Fruit fly (Drosophila melanogaster): ENCODE measurements around the gene gukh.
A peak's percentile ranks its signal among the peaks of the same experiment; 100 is the strongest.

The gukh gene

DNA sequence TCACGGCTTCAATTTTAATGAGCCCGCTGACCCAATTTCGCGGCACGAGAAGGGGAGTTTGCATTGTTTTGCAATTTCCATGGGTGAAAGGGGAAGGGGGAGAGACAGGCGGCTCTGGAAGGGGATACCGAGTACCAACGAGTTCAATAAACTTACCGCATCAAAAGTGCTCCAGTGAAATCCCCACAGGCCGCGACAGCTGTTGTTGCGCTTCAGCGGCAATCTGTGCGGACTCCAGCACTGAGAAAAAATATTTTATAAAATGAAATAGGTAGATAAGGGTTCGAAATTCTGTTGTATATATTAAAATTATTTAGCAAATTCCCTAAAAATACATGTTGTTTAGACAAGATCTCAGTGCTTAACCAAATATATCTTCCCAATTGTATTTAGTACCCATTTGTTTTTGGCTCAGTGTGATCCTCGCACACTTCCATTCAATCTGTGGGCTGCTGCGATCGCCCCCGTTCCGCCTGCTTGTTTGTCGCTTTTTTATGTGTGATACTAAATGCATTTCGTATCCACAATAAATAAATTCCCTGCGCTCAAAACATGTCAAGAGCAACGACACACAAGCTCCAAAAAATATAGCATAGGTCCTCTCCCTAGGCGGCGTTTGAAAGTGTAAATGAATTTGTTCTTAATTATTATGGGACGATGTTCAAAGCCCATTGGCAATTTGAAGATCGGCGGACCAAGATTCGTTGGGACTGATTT is 11.9 kb downstream of the gukh start (continued):
- TF ChIP-seq Hr4 (GFP tag; optimal IDR thresholded peaks at IDR 0.05), result peak; percentile 90
- TF ChIP-seq CG10669 (GFP tag; optimal IDR thresholded peaks at IDR 0.05), result peak; percentile 90
- TF ChIP-seq Hr39 (GFP tag; optimal IDR thresholded peaks at IDR 0.05), result peak; percentile 89
- TF ChIP-seq Hr38 (GFP tag; optimal IDR thresholded peaks at IDR 0.05), result no peak
- peak; percentile 95 for TF ChIP-seq CG6163 (GFP tag; IDR thresholded peaks at IDR 0.05)
- peak; percentile 93 for TF ChIP-seq CG8632 (GFP tag; optimal IDR thresholded peaks at IDR 0.05)
- peak; percentile 96 for TF ChIP-seq CG3919 (GFP tag; optimal IDR thresholded peaks at IDR 0.05)
- peak; percentile 86 for TF ChIP-seq Ets21C (GFP tag; optimal IDR thresholded peaks at IDR 0.05)
- TF ChIP-seq Smox (GFP tag; optimal IDR thresholded peaks at IDR 0.05), result peak; percentile 92
- peak; percentile 96 for TF ChIP-seq Eip75B (GFP tag; optimal IDR thresholded peaks at IDR 0.05)
- peak; percentile 92 for TF ChIP-seq Sox14 (GFP tag; optimal IDR thresholded peaks at IDR 0.05)
- TF ChIP-seq CG9139 (GFP tag; optimal IDR thresholded peaks at IDR 0.05), result peak; percentile 83
- peak; percentile 90 for TF ChIP-seq CG31627 (GFP tag; optimal IDR thresholded peaks at IDR 0.05)

DNA sequence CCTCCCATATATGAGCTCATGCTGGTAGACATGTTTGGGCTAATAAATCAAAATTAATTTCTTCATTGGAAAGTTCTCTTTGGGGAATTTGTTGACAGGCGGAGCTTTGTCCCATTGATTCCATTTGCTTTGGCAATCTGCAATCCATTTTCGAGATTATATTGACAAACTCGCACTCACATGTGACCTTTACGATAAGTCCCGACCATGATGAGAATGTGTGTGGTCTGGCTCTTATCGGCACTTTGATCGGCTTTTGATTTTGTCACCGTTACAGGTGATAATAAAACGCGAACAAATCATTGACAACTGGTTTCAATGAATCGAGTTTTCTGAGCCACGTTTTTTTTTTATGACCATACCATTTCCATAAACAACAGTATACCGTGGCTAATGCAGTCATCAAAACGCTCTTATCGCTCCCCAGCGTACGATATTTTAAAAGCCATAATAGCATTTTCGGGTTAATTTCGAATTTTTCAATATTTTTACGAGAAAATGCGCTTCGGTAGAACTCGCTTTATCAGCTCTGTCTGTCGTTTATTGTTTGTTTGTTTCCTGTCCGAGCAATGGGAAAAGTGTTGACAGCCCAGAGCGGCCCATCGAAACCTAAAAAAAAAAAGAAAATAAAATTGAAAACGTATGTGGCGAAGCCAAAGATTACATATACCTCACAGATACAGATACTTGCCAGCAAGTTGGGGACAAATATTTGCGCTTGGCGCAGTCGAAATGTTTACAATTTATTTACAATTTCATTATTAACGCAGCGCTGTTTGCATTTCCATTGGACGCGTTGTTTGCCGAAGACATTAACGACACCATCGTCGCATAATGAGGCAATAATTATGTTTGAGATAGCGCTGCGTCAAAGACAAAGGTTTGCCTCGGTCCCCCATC is 13.8 kb downstream of the gukh start:
- TF ChIP-seq CG8632 (GFP tag; optimal IDR thresholded peaks at IDR 0.05), result peak; percentile 59
- no peak for TF ChIP-seq cyc (GFP tag; optimal IDR thresholded peaks at IDR 0.05)
- TF ChIP-seq CG7368 (GFP tag; optimal IDR thresholded peaks at IDR 0.05), result no peak
- TF ChIP-seq dsx (GFP tag; optimal IDR thresholded peaks at IDR 0.05; ENCODE audit: poor library complexity, severe bottlenecking), result no peak
- peak; percentile 35 for TF ChIP-seq Sox102F (GFP tag; optimal IDR thresholded peaks at IDR 0.05)
- no peak for TF ChIP-seq CG31627 (GFP tag; optimal IDR thresholded peaks at IDR 0.05)
- TF ChIP-seq OdsH (GFP tag; optimal IDR thresholded peaks at IDR 0.05), result no peak
- peak; percentile 38 for TF ChIP-seq Smox (GFP tag; optimal IDR thresholded peaks at IDR 0.05)
- peak; percentile 26 for TF ChIP-seq esn (GFP tag; optimal IDR thresholded peaks at IDR 0.05)
- no peak for TF ChIP-seq salr (GFP tag; optimal IDR thresholded peaks at IDR 0.05)
- no peak for TF ChIP-seq CG10631 (GFP tag; optimal IDR thresholded peaks at IDR 0.05)
- TF ChIP-seq CG34406 (GFP tag; optimal IDR thresholded peaks at IDR 0.05), result peak; percentile 49
- peak; percentile 86 for TF ChIP-seq svp (GFP tag)
- TF ChIP-seq CG4318 (GFP tag; optimal IDR thresholded peaks at IDR 0.05), result no peak
- TF ChIP-seq pdm3 (GFP tag; optimal IDR thresholded peaks at IDR 0.05), result no peak
- peak; percentile 70 for TF ChIP-seq Eip78C (GFP tag)
- TF ChIP-seq CG6792 (GFP tag; optimal IDR thresholded peaks at IDR 0.05), result peak; percentile 32
- TF ChIP-seq CG16779 (tag; optimal IDR thresholded peaks at IDR 0.05), result no peak
- peak; percentile 7; the same call in 1 of the 3 replicates for TF ChIP-seq CG6163 (GFP tag; IDR thresholded peaks at IDR 0.05)
- no peak for TF ChIP-seq CG9139 (GFP tag; optimal IDR thresholded peaks at IDR 0.05)
- peak; percentile 56 for TF ChIP-seq CG6854 (GFP tag; optimal IDR thresholded peaks at IDR 0.05)
- TF ChIP-seq Sox15 (GFP tag; optimal IDR thresholded peaks at IDR 0.05), result no peak
- TF ChIP-seq dac (GFP tag; optimal IDR thresholded peaks at IDR 0.05), result no peak
- no peak for TF ChIP-seq CG11294 (GFP tag; IDR thresholded peaks at IDR 0.05)
- no peak for TF ChIP-seq Hr39 (GFP tag; optimal IDR thresholded peaks at IDR 0.05)
- no peak for TF ChIP-seq Ets21C (GFP tag; optimal IDR thresholded peaks at IDR 0.05)
- no peak for TF ChIP-seq fd85E (GFP tag; optimal IDR thresholded peaks at IDR 0.05)
- no peak for TF ChIP-seq CG6808 (GFP tag; optimal IDR thresholded peaks at IDR 0.05)
- TF ChIP-seq Met (GFP tag; optimal IDR thresholded peaks at IDR 0.05), result peak; percentile 13
- peak; percentile 96 for TF ChIP-seq fkh (GFP tag; optimal IDR thresholded peaks at IDR 0.05)
- no peak for TF ChIP-seq Eip93F (GFP tag; optimal IDR thresholded peaks at IDR 0.05)
- peak; percentile 0 for TF ChIP-seq net (GFP tag; optimal IDR thresholded peaks at IDR 0.05)
- no peak for TF ChIP-seq Lpt (GFP tag; optimal IDR thresholded peaks at IDR 0.05)
- TF ChIP-seq fd59A (GFP tag; optimal IDR thresholded peaks at IDR 0.05), result no peak
- TF ChIP-seq ss (GFP tag; optimal IDR thresholded peaks at IDR 0.05), result peak in 1 of 2 experiments; percentile 31

Data from whole organism, prepupa.